Worm (Caenorhabditis elegans): ENCODE results near the gene C25D7.15.

DNA sequence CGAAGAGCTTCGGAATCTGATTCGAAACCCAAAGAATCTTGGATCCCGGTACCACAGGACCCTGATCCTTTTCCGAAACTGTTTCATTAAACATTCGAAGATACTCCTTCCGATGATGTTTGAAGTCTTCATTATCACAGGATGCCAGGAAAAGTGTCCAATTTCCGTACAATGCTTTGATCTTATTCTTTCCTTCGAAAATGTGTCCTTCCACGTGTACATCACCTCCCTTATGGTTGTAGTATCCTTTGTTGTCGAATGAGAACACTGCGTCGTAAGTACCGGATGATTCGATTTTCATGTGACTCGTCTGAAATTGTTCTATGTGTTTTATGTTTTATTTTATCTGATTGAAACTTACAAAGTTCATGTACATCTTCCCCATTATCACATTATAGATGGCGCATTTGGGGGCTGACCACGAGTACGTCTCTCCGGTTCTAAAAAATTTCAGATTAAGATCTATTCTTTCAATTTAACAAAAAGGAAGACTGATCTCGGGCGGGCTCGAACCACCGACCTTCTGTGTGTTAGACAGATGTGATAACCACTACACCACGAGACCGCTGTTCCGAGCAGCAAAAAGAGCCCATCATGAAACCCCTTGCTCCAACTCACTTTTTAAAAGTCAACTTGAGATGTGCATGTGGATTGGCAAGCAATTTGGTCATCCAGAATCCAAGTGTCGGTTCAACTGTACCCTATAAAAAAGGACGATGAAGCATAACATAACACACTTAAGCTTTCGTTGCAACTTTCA, 46.9 kb upstream of the C25D7.15 start:
- TF ChIP-seq scrt-1 (GFP tag; IDR thresholded peaks at IDR 0.05) (no peak), B0310.2 (tag; optimal IDR thresholded peaks at IDR 0.05) (no peak), hmbx-1 (tag; optimal IDR thresholded peaks at IDR 0.05) (no peak), hnd-1 (tag; optimal IDR thresholded peaks at IDR 0.05) (no peak)
